Worm (Caenorhabditis elegans) whole organism, early embryonic: ENCODE results near the gene unc-22.

ENCODE experiments used
- B0310.2 ChIP-seq: sonication (generic microtip); optimal IDR thresholded peaks from 2 replicates; lab custom pipeline; 2016; ENCODE audit warnings: mild to moderate bottlenecking, missing genetic modification characterization, missing compliant biosample characterization
- F13C5.2 ChIP-seq: sonication (generic microtip); optimal IDR thresholded peaks from 2 replicates; lab custom pipeline; 2017; ENCODE audit warnings: mild to moderate bottlenecking, missing genetic modification characterization, inconsistent platforms, missing compliant biosample characterization
- aly-1 ChIP-seq: sonication (generic microtip); optimal IDR thresholded peaks from 2 replicates; lab custom pipeline; 2016; ENCODE audit warnings: missing genetic modification characterization, missing compliant biosample characterization
- ama-1 ChIP-seq: fragments of 150-350 bp; optimal IDR thresholded peaks from 2 replicates; lab custom pipeline; 2014
- ceh-13 ChIP-seq: fragments of 200-800 bp; sonication (Bioruptor generic); optimal IDR thresholded peaks from 2 replicates; lab custom pipeline; 2018; ENCODE audit warnings: mild to moderate bottlenecking, missing genetic modification characterization, missing compliant biosample characterization
- ceh-36 ChIP-seq: sonication (generic microtip); optimal IDR thresholded peaks from 2 replicates; lab custom pipeline; 2016; ENCODE audit warnings: missing genetic modification characterization, inconsistent platforms, missing compliant biosample characterization
- ets-7 ChIP-seq: sonication (generic microtip); optimal IDR thresholded peaks from 2 replicates; lab custom pipeline; 2016; ENCODE audit warnings: missing genotype, missing genetic modification characterization, missing compliant biosample characterization
- flt-1 ChIP-seq: fragments of 200-800 bp; sonication (Bioruptor generic); IDR thresholded peaks from 2 replicates; pipeline ENCODE4 v1.3.6; 2022; ENCODE audit warnings: missing genetic modification characterization, missing compliant biosample characterization
- hmbx-1 ChIP-seq: sonication (generic microtip); optimal IDR thresholded peaks from 2 replicates; lab custom pipeline; 2016; ENCODE audit warnings: mild to moderate bottlenecking, missing genetic modification characterization, missing compliant biosample characterization
- hmg-4 ChIP-seq: fragments of 200-800 bp; sonication (Bioruptor generic); optimal IDR thresholded peaks from 2 replicates; lab custom pipeline; 2018; ENCODE audit warnings: mild to moderate bottlenecking, missing genetic modification characterization, missing compliant biosample characterization
- hnd-1 ChIP-seq: sonication (generic microtip); optimal IDR thresholded peaks from 2 replicates; lab custom pipeline; 2016; ENCODE audit warnings: missing genetic modification characterization, missing compliant biosample characterization
- pes-1 ChIP-seq: fragments of 200-800 bp; sonication (Bioruptor generic); IDR thresholded peaks from 2 replicates; pipeline ENCODE4 v1.3.6; 2022; ENCODE audit warnings: missing genetic modification reagents, missing genetic modification characterization, missing compliant biosample characterization
- scrt-1 ChIP-seq: fragments of 200-800 bp; sonication (Bioruptor generic); IDR thresholded peaks from 2 replicates; pipeline ENCODE4 v1.3.6; 2022; ENCODE audit warnings: missing genetic modification characterization, missing compliant biosample characterization
- sea-1 ChIP-seq: fragments of 200-800 bp; sonication (Bioruptor generic); conservative IDR thresholded peaks from 2 replicates; pipeline ENCODE4 v1.3.6; 2022; ENCODE audit warnings: missing genetic modification characterization, missing compliant biosample characterization
- tbx-11 ChIP-seq: fragments of 200-800 bp; sonication (Bioruptor generic); IDR thresholded peaks from 2 replicates; pipeline ENCODE4 v1.3.6; 2022; ENCODE audit warnings: missing genetic modification characterization, missing compliant biosample characterization
- tbx-37 ChIP-seq: fragments of 200-800 bp; sonication (Bioruptor generic); conservative IDR thresholded peaks from 2 replicates; pipeline ENCODE4 v1.3.6; 2022; ENCODE audit warnings: missing genetic modification reagents, missing genetic modification characterization, missing compliant biosample characterization
- tra-4 ChIP-seq: sonication (generic microtip); optimal IDR thresholded peaks from 2 replicates; lab custom pipeline; 2017; ENCODE audit warnings: missing genetic modification characterization, missing compliant biosample characterization

unc-22 gene

ce11 chrIV:12010859-12011258 lies at the start of gene unc-22, which contains the start of gene ZK617.26:
unc-22 (minus strand) TSS chrIV:12011007.
ZK617.26 (minus strand) TSS chrIV:12010959.
- no peak for TF ChIP-seq aly-1 (tag; lab: Kevin White, UChicago)
- no peak for TF ChIP-seq F13C5.2

- TF ChIP-seq F13C5.2, result no peak
- no peak for TF ChIP-seq ceh-13 (GFP tag; lab: Kevin White, UChicago)
- no peak for TF ChIP-seq aly-1 (tag; lab: Kevin White, UChicago)
- TF ChIP-seq hmbx-1 (tag; lab: Kevin White, UChicago), result no peak
- no peak for TF ChIP-seq sea-1 (GFP tag; lab: Robert Waterston, UW)
- no peak for TF ChIP-seq hnd-1
- no peak for TF ChIP-seq hmg-4 (GFP tag; lab: Kevin White, UChicago)
- no peak for TF ChIP-seq tbx-37 (GFP tag; lab: Robert Waterston, UW)
Measured at ce11 chrIV:12057508-12057907, 46.7 kb upstream of the unc-22 start, which contains the start of gene K08E4.3. K08E4.3 (plus strand) TSS chrIV:12057742.

- TF ChIP-seq tra-4 (tag; lab: Kevin White, UChicago) (no peak), sea-1 (GFP tag; lab: Robert Waterston, UW) (no peak), hmg-4 (GFP tag; lab: Kevin White, UChicago) (no peak), aly-1 (tag; lab: Kevin White, UChicago) (no peak), ceh-13 (GFP tag; lab: Kevin White, UChicago) (no peak), pes-1 (GFP tag; lab: Robert Waterston, UW) (no peak)
Measured at ce11 chrIV:12056603-12057002, 45.8 kb upstream of the unc-22 start, which contains the start of gene K08E4.2. K08E4.2 (minus strand) TSS chrIV:12056656.

- TF ChIP-seq ceh-36 (tag; lab: Kevin White, UChicago) (no peak), ceh-13 (GFP tag; lab: Kevin White, UChicago) (no peak), ama-1 (lab: Kevin White, UChicago) (no peak), F13C5.2 (no peak), flt-1 (GFP tag; lab: Robert Waterston, UW) (no peak), hnd-1 (no peak), scrt-1 (GFP tag; lab: Robert Waterston, UW) (no peak), aly-1 (tag; lab: Kevin White, UChicago) (no peak), tbx-37 (GFP tag; lab: Robert Waterston, UW) (no peak)
Measured at ce11 chrIV:12052461-12052860, 41.7 kb upstream of the unc-22 start.

ce11 chrIV:12051049-12051792 lies 40.4 kb upstream of the unc-22 start, which contains the start of the genes bre-5 and spt-5:
bre-5 (minus strand) TSS chrIV:12051215.
spt-5 (plus strand) TSS chrIV:12051491.
- no peak for TF ChIP-seq hmbx-1 (tag; lab: Kevin White, UChicago)
- TF ChIP-seq flt-1 (GFP tag; lab: Robert Waterston, UW), result no peak
- no peak for TF ChIP-seq ceh-13 (GFP tag; lab: Kevin White, UChicago)
- no peak for TF ChIP-seq F13C5.2
- no peak for TF ChIP-seq sea-1 (GFP tag; lab: Robert Waterston, UW)
- TF ChIP-seq tbx-37 (GFP tag; lab: Robert Waterston, UW), result no peak
- no peak for TF ChIP-seq tbx-11
- no peak for TF ChIP-seq hmg-4 (GFP tag; lab: Kevin White, UChicago)
- TF ChIP-seq hnd-1, result no peak
- TF ChIP-seq tra-4 (tag; lab: Kevin White, UChicago), result no peak
- no peak for TF ChIP-seq ama-1 (lab: Kevin White, UChicago)
- no peak for TF ChIP-seq ceh-36 (tag; lab: Kevin White, UChicago)
- no peak for TF ChIP-seq ets-7 (tag; lab: Kevin White, UChicago)
- TF ChIP-seq aly-1 (tag; lab: Kevin White, UChicago), result no peak
- no peak for TF ChIP-seq B0310.2
- TF ChIP-seq pes-1 (GFP tag; lab: Robert Waterston, UW), result no peak
- TF ChIP-seq scrt-1 (GFP tag; lab: Robert Waterston, UW), result no peak

- no peak for TF ChIP-seq ets-7 (tag; lab: Kevin White, UChicago)
- TF ChIP-seq scrt-1 (GFP tag; lab: Robert Waterston, UW), result no peak
- no peak for TF ChIP-seq flt-1 (GFP tag; lab: Robert Waterston, UW)
- TF ChIP-seq tbx-11, result no peak
- TF ChIP-seq B0310.2, result no peak
- no peak for TF ChIP-seq F13C5.2
- no peak for TF ChIP-seq ceh-36 (tag; lab: Kevin White, UChicago)
- no peak for TF ChIP-seq aly-1 (tag; lab: Kevin White, UChicago)
- TF ChIP-seq ama-1 (lab: Kevin White, UChicago), result no peak
- TF ChIP-seq sea-1 (GFP tag; lab: Robert Waterston, UW), result no peak
- TF ChIP-seq tra-4 (tag; lab: Kevin White, UChicago), result no peak
- TF ChIP-seq tbx-37 (GFP tag; lab: Robert Waterston, UW), result no peak
- TF ChIP-seq ceh-13 (GFP tag; lab: Kevin White, UChicago), result no peak
Measured at ce11 chrIV:12047552-12048347, 36.9 kb upstream of the unc-22 start, which contains the start of gene T12G3.4. T12G3.4 (plus strand) TSS chrIV:12048256.
